Fruit fly (Drosophila melanogaster): ENCODE results near the gene CG43814.

The CG43814 gene

DNA sequence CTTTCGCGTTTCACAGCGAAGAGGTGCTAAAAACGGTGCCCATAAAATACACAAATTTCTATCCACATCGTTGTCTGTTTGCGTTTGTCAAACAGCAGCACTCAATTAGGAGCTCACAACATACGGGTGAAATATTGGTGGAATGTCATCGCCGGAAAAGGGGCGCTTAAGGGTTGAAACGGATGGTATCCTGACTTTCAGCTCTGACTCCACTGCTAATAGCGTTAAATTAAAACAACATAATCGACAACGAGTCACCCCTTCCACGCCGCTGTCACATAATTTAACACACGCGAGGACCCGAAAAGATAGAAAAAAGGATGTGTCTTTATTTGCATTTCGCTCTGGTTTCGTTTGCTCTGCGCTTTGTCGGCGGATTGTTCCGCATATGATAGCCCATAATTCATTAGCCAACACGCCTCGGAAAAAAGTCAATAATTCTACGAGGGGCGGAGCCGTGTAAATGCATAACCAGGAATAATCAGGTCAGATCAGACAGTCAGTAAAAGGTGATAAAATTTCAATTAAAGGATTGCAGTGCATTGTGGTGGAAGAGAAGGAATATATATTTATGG, 20.0 kb downstream of the CG43814 start:
- TF ChIP-seq noc (tag; optimal IDR thresholded peaks at IDR 0.05): no peak

DNA sequence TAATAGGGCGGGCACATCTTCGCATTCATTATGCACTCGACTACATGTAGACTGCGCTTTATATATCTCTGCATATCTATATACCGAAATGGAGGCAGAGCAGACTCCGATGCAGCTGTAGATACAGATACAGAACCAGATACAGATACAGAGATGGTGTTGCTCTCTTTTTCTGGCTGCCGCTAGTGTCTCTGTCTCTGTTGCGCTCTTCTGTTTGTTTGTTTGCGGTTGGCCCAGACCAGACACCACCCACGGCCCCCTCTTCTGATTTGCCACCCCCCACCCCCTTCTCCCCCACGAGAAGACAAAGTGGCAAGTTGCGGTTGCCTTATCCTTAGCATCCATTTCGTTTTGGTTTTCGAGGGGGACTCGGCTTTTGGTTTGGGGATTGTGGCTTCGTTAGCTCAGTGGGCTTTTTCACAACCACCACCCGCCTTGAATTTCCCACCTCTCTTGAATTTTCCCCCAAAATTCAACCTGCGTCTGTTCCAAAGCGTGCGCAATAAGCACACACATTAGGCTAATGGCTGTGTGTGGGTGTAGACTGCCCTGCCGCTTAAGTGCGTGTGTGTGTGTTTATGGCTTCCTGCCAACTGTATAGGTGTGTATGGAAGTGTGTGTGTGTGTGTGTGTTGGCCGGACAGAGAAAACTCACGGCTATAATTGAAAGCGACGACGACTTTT, 21.6 kb downstream of the CG43814 start:
- no peak for TF ChIP-seq noc (tag; optimal IDR thresholded peaks at IDR 0.05)

DNA sequence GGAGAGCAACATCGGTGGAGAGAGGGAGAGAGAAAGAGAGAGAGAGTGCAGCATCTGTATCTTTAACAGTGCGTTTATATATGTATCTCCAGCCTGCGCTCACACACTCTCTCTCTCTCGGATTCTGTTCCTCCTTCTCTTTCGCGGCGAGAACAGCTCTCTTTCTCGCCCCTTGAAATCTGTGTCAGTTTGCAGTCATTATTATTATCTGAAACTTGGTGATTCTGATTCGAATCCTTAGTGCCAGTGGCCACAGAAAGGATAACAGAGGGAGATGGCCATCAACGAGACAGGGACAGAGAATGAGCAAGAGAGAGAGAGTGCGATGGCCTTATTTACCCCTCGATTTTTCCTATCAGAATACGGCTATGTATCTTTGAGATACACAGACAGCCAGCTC, 22.2 kb downstream of the CG43814 start:
- no peak for TF ChIP-seq noc (tag; optimal IDR thresholded peaks at IDR 0.05)

DNA sequence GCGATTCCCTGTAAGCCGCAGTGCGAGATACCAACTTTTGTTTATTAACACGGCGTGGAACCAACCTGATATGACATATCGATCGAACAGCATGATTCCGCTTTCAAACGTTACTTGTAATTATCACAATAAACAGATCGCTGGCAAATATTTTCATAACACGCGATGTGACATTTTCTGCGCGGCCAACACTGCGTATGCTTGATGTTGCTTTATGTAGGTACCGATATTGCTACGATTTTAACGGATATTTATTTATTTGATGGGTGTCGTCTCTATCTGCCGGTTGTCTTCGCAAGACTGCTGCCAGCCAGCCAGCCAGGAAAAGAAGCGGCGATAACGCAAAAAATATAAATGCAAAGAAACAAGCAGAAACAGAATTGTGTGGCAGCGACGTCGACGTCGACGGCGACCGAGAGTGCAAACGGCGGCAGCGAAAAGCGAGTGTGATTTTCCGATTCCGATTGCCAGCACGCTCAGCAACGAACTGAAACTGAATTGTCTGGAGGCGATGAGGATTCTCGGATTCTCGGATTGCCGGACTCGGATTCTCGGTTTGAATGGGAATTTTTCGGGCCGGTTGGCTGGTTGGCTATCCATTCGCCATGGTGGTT, 22.8 kb downstream of the CG43814 start:
- no peak for TF ChIP-seq noc (tag; optimal IDR thresholded peaks at IDR 0.05)

DNA sequence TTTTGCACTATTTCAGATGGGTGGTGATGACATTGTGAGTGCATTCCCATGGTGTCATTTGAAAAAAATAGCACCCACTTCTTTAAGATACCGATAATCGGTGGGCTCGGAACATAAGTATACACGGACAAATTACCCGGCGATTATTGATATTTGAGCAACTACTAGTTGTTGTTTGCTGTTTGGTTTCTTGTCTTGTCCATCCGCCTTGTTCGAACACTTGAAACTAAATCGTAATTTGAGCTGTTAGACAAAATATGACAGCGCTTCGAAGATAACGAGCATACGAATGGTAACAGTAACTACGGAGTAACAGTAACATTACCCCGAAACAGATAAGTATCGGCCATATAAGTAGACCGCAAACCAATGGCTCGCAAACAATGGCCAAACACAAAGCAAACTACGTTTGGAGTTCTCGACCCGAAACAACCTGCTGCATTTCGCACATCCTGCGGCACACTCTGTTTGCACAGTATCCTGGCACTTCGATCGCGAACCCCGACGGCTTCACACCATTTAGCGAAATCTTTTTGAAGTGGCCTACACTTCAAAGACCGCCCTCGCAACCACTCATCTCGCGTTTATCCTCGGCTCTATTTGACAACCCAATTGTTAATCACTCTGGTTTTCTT, 24.1 kb downstream of the CG43814 start:
- no peak for TF ChIP-seq noc (tag; optimal IDR thresholded peaks at IDR 0.05)

DNA sequence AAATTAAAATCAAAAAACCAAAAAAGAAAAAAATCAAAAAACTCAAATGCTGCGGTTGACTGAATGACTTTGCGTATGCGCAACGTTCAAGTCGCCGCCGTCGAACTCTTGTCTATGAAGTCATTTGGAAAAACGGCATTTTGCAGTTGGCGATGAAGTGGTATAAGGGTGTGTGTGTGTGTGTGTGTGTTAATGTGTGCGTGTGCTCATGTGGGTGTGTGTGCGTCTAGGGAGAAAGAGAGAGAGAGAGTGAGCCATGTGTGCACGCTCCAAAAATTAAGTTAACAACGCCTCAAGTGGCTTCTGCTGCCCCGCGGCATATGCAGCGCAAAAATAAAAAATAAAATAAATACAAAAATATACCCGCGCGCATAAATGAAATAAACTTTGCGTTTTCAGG, 27.7 kb downstream of the CG43814 start:
- no peak for TF ChIP-seq noc (tag; optimal IDR thresholded peaks at IDR 0.05)

DNA sequence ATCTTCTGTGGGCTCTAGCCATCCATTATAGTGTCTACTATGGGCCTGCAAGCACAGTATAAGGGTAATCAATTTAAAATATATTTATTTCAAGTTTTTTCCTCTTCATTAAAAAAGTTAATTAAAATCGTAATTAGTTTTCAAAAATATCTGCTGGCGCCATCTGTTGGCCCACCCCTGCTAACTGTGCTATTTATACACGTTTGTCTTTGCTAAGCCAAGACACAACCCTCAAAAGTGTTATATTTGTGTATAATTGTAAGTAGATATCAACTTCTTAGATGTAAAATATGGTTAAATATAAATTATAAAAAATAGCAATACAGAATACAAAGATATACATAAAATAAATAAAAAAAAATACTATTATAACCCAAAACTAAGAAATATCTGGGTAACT, 28.6 kb downstream of the CG43814 start:
- no peak for TF ChIP-seq noc (tag; optimal IDR thresholded peaks at IDR 0.05)

DNA sequence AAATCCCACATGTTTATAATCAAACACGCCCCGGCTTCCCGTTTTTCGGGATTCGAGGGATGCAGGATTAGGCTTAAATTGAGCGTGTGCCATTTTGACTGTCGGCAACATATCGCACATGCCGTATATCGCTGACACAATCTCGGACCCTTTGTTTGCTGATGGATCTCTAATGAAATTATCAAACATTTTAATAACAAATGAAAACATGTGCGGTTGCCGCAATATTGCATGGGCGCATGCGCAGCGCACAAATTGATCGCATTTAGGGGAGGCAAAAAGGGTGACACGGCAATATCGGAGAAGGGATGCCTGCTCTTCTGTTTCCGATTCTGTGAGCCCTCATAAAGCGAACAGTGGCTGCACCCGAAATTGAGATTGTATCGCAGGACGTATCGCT, 29.9 kb downstream of the CG43814 start:
- no peak for TF ChIP-seq noc (tag; optimal IDR thresholded peaks at IDR 0.05)

DNA sequence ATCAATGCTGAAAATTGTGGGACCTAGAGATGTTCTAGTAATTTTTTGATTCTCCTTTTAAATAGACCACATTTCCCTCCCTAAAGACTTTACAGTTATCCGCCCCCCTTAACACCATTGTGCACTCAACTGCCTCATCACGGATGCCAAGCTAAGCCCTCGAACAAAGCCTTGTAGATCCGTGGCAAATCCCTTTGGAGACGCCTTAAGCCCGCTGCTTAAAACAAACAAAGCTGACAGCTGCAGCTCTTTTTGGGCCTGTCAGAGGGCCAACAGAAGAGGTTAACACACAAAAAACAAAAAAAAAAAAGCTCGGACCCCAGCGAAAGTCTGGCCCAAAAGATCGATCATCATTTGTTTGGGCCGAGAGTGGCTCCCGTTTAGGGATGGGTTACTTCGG, 37.3 kb downstream of the CG43814 start:
- no peak for TF ChIP-seq noc (tag; optimal IDR thresholded peaks at IDR 0.05)

DNA sequence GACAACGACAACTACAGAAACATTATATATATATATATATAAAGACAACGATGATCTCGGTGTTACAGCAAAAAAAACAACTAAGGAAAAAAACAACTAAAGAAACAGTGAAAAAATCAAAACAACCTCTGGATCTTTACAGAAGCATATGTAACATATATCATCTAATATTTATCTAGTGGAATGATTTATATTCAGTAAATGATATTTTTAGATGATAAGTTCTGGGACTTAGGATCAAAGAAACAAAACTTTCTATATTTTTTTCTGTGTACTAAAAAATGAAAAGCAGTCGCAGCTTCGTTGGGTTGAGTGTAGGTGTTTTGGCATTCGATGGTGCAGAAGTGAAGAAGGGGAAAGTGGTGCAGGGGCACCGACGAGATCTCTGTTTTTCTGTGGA, 38.0 kb downstream of the CG43814 start:
- no peak for TF ChIP-seq noc (tag; optimal IDR thresholded peaks at IDR 0.05)

DNA sequence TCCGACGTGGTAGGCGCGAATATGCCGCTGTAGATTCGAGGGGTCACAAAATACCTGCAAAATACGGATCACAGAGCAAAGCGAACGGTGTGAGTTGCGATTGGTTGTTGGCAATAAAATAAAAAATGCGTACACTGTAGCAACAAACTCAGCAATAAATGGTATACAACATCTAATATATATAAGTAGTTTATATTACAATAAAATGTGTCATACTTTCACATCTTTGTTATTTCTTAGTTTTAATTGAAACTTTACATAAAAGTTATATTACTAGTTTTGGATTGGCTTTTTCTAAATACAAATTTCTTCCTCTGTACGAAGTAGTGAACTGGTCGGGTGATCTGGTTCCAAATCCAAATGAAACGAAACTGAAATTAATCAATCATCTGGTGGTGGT, 39.4 kb downstream of the CG43814 start:
- no peak for TF ChIP-seq noc (tag; optimal IDR thresholded peaks at IDR 0.05)

Measured in whole organism, larva.